Fruit fly (Drosophila melanogaster): ENCODE data around the gene CG7706.

The CG7706 gene

dm6 chr3R:18728368-18728767, 50.8 kb downstream of the CG7706 start, which contains the start of gene CG7715:
TSS of gene CG7715 (minus strand) at chr3R:18728468.
- TF ChIP-seq Bgb (GFP tag; IDR thresholded peaks at IDR 0.05; ENCODE audit: partially characterized antibody) (no peak), CG6654 (GFP tag; optimal IDR thresholded peaks at IDR 0.05) (no peak), gsb (GFP tag; IDR thresholded peaks at IDR 0.05) (no peak), ind (GFP tag; optimal IDR thresholded peaks at IDR 0.05) (no peak), mirr (GFP tag; optimal IDR thresholded peaks at IDR 0.05) (no peak), amos (GFP tag; IDR thresholded peaks at IDR 0.05; ENCODE audit: partially characterized antibody) (no peak), Oli (tag; optimal IDR thresholded peaks at IDR 0.05) (no peak), wor (GFP tag; IDR thresholded peaks at IDR 0.05) (no peak), CG9215 (GFP tag; IDR thresholded peaks at IDR 0.05) (no peak), CG7963 (GFP tag; IDR thresholded peaks at IDR 0.05; ENCODE audit: partially characterized antibody) (no peak), CG10321 (GFP tag; IDR thresholded peaks at IDR 0.05) (no peak), CG10366 (GFP tag; IDR thresholded peaks at IDR 0.05) (no peak), CG18262 (tag; optimal IDR thresholded peaks at IDR 0.05) (no peak)
